Fruit fly (Drosophila melanogaster) whole organism, embryonic: Measurements from ENCODE around the gene Sytbeta.

Source experiments
- BtbVII ChIP-seq: fragments of 200-800 bp; sonication (Bioruptor generic); optimal IDR thresholded peaks from 3 replicates; lab custom pipeline; 2017; ENCODE audit warnings: missing biosample characterization, mild to moderate bottlenecking, missing genetic modification characterization
- CG10431 ChIP-seq: fragments of 200-800 bp; sonication (Bioruptor generic); optimal IDR thresholded peaks from 3 replicates; lab custom pipeline; 2018; ENCODE audit warnings: missing biosample characterization, mild to moderate bottlenecking, missing genetic modification characterization
- CG10959 ChIP-seq: fragments of 200-800 bp; sonication (Bioruptor generic); IDR thresholded peaks from 2 replicates; pipeline ENCODE4 v1.3.6; 2022; ENCODE audit warnings: missing biosample characterization, missing genetic modification characterization
- CG11695 ChIP-seq: fragments of 200-800 bp; sonication (Bioruptor generic); IDR thresholded peaks from 3 replicates; pipeline ENCODE4 v1.3.6; 2022; ENCODE audit warnings: missing biosample characterization, missing genetic modification characterization
- CG11723 ChIP-seq: fragments of 200-800 bp; sonication (Bioruptor generic); optimal IDR thresholded peaks from 2 replicates; lab custom pipeline; 2017; ENCODE audit warnings: missing biosample characterization, mild to moderate bottlenecking, missing genetic modification characterization
- CG12744 ChIP-seq: fragments of 200-800 bp; sonication (Bioruptor generic); optimal IDR thresholded peaks from 2 replicates; lab custom pipeline; 2016; ENCODE audit warnings: missing biosample characterization, missing genetic modification characterization
- CG14667 ChIP-seq: fragments of 200-800 bp; sonication (Bioruptor generic); IDR thresholded peaks from 2 replicates; pipeline ENCODE4 v1.3.6; 2022; ENCODE audit warnings: missing biosample characterization, missing genetic modification characterization
- CG1603 ChIP-seq: fragments of 200-800 bp; sonication (Bioruptor generic); optimal IDR thresholded peaks from 2 replicates; lab custom pipeline; 2019; ENCODE audit warnings: missing biosample characterization, mild to moderate bottlenecking, missing genetic modification characterization, moderate library complexity
- CG16779 ChIP-seq: fragments of 200-800 bp; sonication (Bioruptor generic); IDR thresholded peaks from 2 replicates; pipeline ENCODE4 v1.3.6; 2022; ENCODE audit warnings: missing biosample characterization, missing genetic modification characterization
- CG17186 ChIP-seq: fragments of 200-800 bp; sonication (Bioruptor generic); optimal IDR thresholded peaks from 3 replicates; lab custom pipeline; 2017; ENCODE audit warnings: missing biosample characterization, missing genetic modification reagents, missing genetic modification characterization
- CG17385 ChIP-seq: fragments of 200-800 bp; sonication (Bioruptor generic); optimal IDR thresholded peaks from 3 replicates; lab custom pipeline; 2018; ENCODE audit warnings: missing biosample characterization, mild to moderate bottlenecking, missing genetic modification characterization
- CG17568 ChIP-seq: fragments of 200-800 bp; sonication (Bioruptor generic); optimal IDR thresholded peaks from 2 replicates; lab custom pipeline; 2018; ENCODE audit warnings: missing biosample characterization, mild to moderate bottlenecking, missing genetic modification characterization, moderate library complexity
- CG18476 ChIP-seq: fragments of 200-800 bp; sonication (Bioruptor generic); optimal IDR thresholded peaks from 2 replicates; lab custom pipeline; 2016; ENCODE audit warnings: missing biosample characterization, mild to moderate bottlenecking, missing genetic modification characterization
- CG3726 ChIP-seq: fragments of 200-800 bp; sonication (Bioruptor generic); IDR thresholded peaks from 3 replicates; pipeline ENCODE4, ENCODE4 v1.3.6; 2022; ENCODE audit warnings: missing biosample characterization, missing genetic modification characterization
- CG5245 ChIP-seq: fragments of 200-800 bp; sonication (Bioruptor generic); optimal IDR thresholded peaks from 3 replicates; lab custom pipeline; 2016; ENCODE audit warnings: missing biosample characterization, missing genetic modification characterization
- CG6654 ChIP-seq: fragments of 200-800 bp; sonication (Bioruptor generic); optimal IDR thresholded peaks from 2 replicates; lab custom pipeline; 2017; ENCODE audit warnings: missing biosample characterization, mild to moderate bottlenecking, missing genetic modification characterization
- CG6854 ChIP-seq: fragments of 200-800 bp; sonication (Bioruptor generic); optimal IDR thresholded peaks from 3 replicates; lab custom pipeline; 2017; ENCODE audit warnings: missing biosample characterization, mild to moderate bottlenecking, missing genetic modification characterization
- CG7271 ChIP-seq: fragments of 200-800 bp; sonication (Bioruptor generic); optimal IDR thresholded peaks from 2 replicates; lab custom pipeline; 2018; ENCODE audit warnings: missing biosample characterization, mild to moderate bottlenecking, missing genetic modification characterization, moderate library complexity
- CG7928 ChIP-seq: fragments of 200-800 bp; sonication (Bioruptor generic); optimal IDR thresholded peaks from 2 replicates; lab custom pipeline; 2017; ENCODE audit warnings: missing biosample characterization, mild to moderate bottlenecking, missing genetic modification characterization
- CG9876 ChIP-seq: fragments of 200-800 bp; sonication (Bioruptor generic); optimal IDR thresholded peaks from 2 replicates; lab custom pipeline; 2016; ENCODE audit warnings: missing biosample characterization, missing genetic modification characterization
- Camta ChIP-seq: fragments of 200-800 bp; sonication (Bioruptor generic); optimal IDR thresholded peaks from 2 replicates; lab custom pipeline; 2016; ENCODE audit warnings: missing biosample characterization, missing genetic modification characterization
- D19A ChIP-seq: fragments of 200-800 bp; optimal IDR thresholded peaks from 3 replicates; lab custom pipeline; 2019; ENCODE audit warnings: missing biosample characterization, mild to moderate bottlenecking, missing genetic modification characterization, moderate library complexity
- HLHmδ ChIP-seq: fragments of 200-800 bp; sonication (Bioruptor generic); optimal IDR thresholded peaks from 2 replicates; lab custom pipeline; 2018; ENCODE audit warnings: missing biosample characterization, mild to moderate bottlenecking, missing genetic modification characterization, moderate library complexity
- Mad ChIP-seq: fragments of 200-800 bp; sonication (Bioruptor generic); optimal IDR thresholded peaks from 2 replicates; lab custom pipeline; 2016; ENCODE audit warnings: missing biosample characterization, missing genetic modification characterization
- Meics ChIP-seq: fragments of 200-800 bp; sonication (Bioruptor generic); optimal IDR thresholded peaks from 2 replicates; lab custom pipeline; 2017; ENCODE audit warnings: missing biosample characterization, mild to moderate bottlenecking, missing genetic modification characterization
- Nf-YC ChIP-seq: fragments of 200-800 bp; optimal IDR thresholded peaks from 3 replicates; lab custom pipeline; 2019; ENCODE audit warnings: missing biosample characterization, mild to moderate bottlenecking, missing genetic modification characterization, moderate library complexity
- Oli ChIP-seq: fragments of 200-800 bp; sonication (Bioruptor generic); optimal IDR thresholded peaks from 2 replicates; lab custom pipeline; 2018; ENCODE audit warnings: missing biosample characterization, mild to moderate bottlenecking, missing genetic modification characterization, moderate library complexity
- Side ChIP-seq: fragments of 200-800 bp; sonication (Bioruptor generic); optimal IDR thresholded peaks from 2 replicates; lab custom pipeline; 2016; ENCODE audit warnings: missing biosample characterization, missing genetic modification characterization
- Sry-δ ChIP-seq: fragments of 200-800 bp; sonication (Bioruptor generic); optimal IDR thresholded peaks from 2 replicates; lab custom pipeline; 2016; ENCODE audit warnings: missing biosample characterization, missing genetic modification characterization
- Taf1 ChIP-seq: fragments of 200-800 bp; sonication (Bioruptor generic); IDR thresholded peaks from 2 replicates; pipeline ENCODE4 v1.3.6; 2022; ENCODE audit warnings: missing biosample characterization, missing genetic modification characterization
- Xbp1 ChIP-seq: fragments of 200-800 bp; sonication (Bioruptor generic); optimal IDR thresholded peaks from 3 replicates; lab custom pipeline; 2016; ENCODE audit warnings: missing biosample characterization, mild to moderate bottlenecking, missing genetic modification characterization
- ap ChIP-seq: fragments of 200-800 bp; sonication (Bioruptor generic); IDR thresholded peaks from 2 replicates; pipeline ENCODE4 v1.3.6; 2022; ENCODE audit warnings: missing biosample characterization, missing genetic modification characterization
- bbx ChIP-seq: fragments of 200-800 bp; sonication (Bioruptor generic); IDR thresholded peaks from 2 replicates; pipeline ENCODE4 v1.3.6; 2022; ENCODE audit warnings: missing biosample characterization, missing genetic modification characterization; ENCODE audit not compliant: partially characterized antibody
- cato ChIP-seq: fragments of 200-800 bp; sonication (Bioruptor generic); optimal IDR thresholded peaks from 2 replicates; lab custom pipeline; 2016; ENCODE audit warnings: missing biosample characterization, missing genetic modification characterization, borderline replicate concordance
- danr ChIP-seq: fragments of 200-800 bp; sonication (Bioruptor generic); IDR thresholded peaks from 2 replicates; pipeline ENCODE4 v1.3.6; 2022; ENCODE audit warnings: missing biosample characterization, missing genetic modification characterization
- ham ChIP-seq: fragments of 200-800 bp; sonication (Bioruptor generic); IDR thresholded peaks from 2 replicates; pipeline ENCODE4 v1.3.6; 2022; ENCODE audit warnings: missing biosample characterization, missing genetic modification characterization
- hbn ChIP-seq: fragments of 200-800 bp; sonication (Bioruptor generic); IDR thresholded peaks from 2 replicates; pipeline ENCODE4 v1.3.6; 2022; ENCODE audit warnings: missing biosample characterization, missing genetic modification characterization; ENCODE audit not compliant: partially characterized antibody
- kah ChIP-seq: fragments of 200-800 bp; sonication (Bioruptor generic); optimal IDR thresholded peaks from 2 replicates; lab custom pipeline; 2018; ENCODE audit warnings: missing biosample characterization, mild to moderate bottlenecking, missing genetic modification characterization
- lola ChIP-seq, 3 experiments: fragments of >200 bp in 2 of 3; fragments of 200-800 bp in 1 of 3; sonication (Bioruptor generic) in 1 of 3; optimal IDR thresholded peaks; 2 replicates each; lab custom pipeline; 2017 to 2019; ENCODE audit warnings: missing biosample characterization in 3 of 3, missing genetic modification characterization in 3 of 3, mild to moderate bottlenecking in 1 of 3, moderate library complexity in 1 of 3
- lov ChIP-seq, 2 experiments: fragments of 200-800 bp in 1 of 2; fragments of >200 bp in 1 of 2; sonication (Bioruptor generic) in 1 of 2; IDR thresholded peaks in 1 of 2; optimal IDR thresholded peaks in 1 of 2; 2 replicates in 1 of 2; 3 replicates in 1 of 2; pipeline versions ENCODE4 v1.3.6 to Lab custom; 2017 to 2022; ENCODE audit warnings: missing biosample characterization in 1 of 2, missing genetic modification characterization in 1 of 2
- mld ChIP-seq: fragments of 200-800 bp; sonication (Bioruptor generic); IDR thresholded peaks from 3 replicates; pipeline ENCODE4 v1.3.6; 2022; ENCODE audit warnings: missing biosample characterization, missing genetic modification characterization; ENCODE audit not compliant: partially characterized antibody
- nerfin-1 ChIP-seq: fragments of 200-800 bp; sonication (Bioruptor generic); optimal IDR thresholded peaks from 3 replicates; lab custom pipeline; 2019; ENCODE audit warnings: missing biosample characterization, mild to moderate bottlenecking, missing genetic modification characterization, moderate library complexity
- otp ChIP-seq: fragments of 200-800 bp; sonication (Bioruptor generic); IDR thresholded peaks from 3 replicates; pipeline ENCODE4, ENCODE4 v1.3.6; 2022; ENCODE audit warnings: missing biosample characterization, missing genetic modification characterization
- pita ChIP-seq: fragments of 200-800 bp; sonication (Bioruptor generic); optimal IDR thresholded peaks from 2 replicates; lab custom pipeline; 2017; ENCODE audit warnings: missing biosample characterization, mild to moderate bottlenecking, missing genetic modification characterization
- row ChIP-seq: fragments of 200-800 bp; sonication (Bioruptor generic); IDR thresholded peaks from 3 replicates; pipeline ENCODE4 v1.3.6; 2022; ENCODE audit warnings: missing biosample characterization, missing genetic modification characterization
- stwl ChIP-seq: fragments of 200-800 bp; sonication (Bioruptor generic); optimal IDR thresholded peaks from 3 replicates; lab custom pipeline; 2018; ENCODE audit warnings: missing biosample characterization, mild to moderate bottlenecking, missing genetic modification characterization, moderate library complexity
- ttk ChIP-seq: fragments of 200-800 bp; sonication (Bioruptor generic); IDR thresholded peaks from 2 replicates; pipeline ENCODE4 v2.1.2; 2022; ENCODE audit warnings: missing biosample characterization, missing genetic modification characterization
- zfh1 ChIP-seq: fragments of 200-800 bp; sonication (Bioruptor generic); IDR thresholded peaks from 3 replicates; pipeline ENCODE4 v1.3.6; 2022; ENCODE audit warnings: missing biosample characterization, missing genetic modification characterization

Gene Sytbeta

dm6 chr3L:15011638-15012335, 53.0 kb downstream of the Sytbeta start (continued):
- no peak for TF ChIP-seq CG16779 (GFP tag; lab: Robert Waterston, UW)
- peak; percentile 56; the same call in 1 of the 2 replicates for TF ChIP-seq ap (GFP tag; lab: Robert Waterston, UW)
- TF ChIP-seq mld (GFP tag; lab: Robert Waterston, UW) = no peak
- no peak for TF ChIP-seq CG9876 (GFP tag; lab: Kevin White, UChicago)
- no peak for TF ChIP-seq pita (GFP tag; lab: Kevin White, UChicago)
- no peak for TF ChIP-seq CG12744 (GFP tag; lab: Kevin White, UChicago)
- TF ChIP-seq CG14667 (GFP tag; lab: Robert Waterston, UW) = peak; percentile 39; the same call in 1 of the 2 replicates
- peak; percentile 55; the same call in 1 of the 2 replicates for TF ChIP-seq Taf1
- no peak for TF ChIP-seq stwl (tag; lab: Kevin White, UChicago)
- peak; percentile 73 for TF ChIP-seq CG11695
- TF ChIP-seq CG10959 (GFP tag; lab: Robert Waterston, UW) = peak; percentile 80
- no peak for TF ChIP-seq CG7928 (GFP tag; lab: Kevin White, UChicago)
- TF ChIP-seq nerfin-1 (tag; lab: Kevin White, UChicago) = peak; percentile 74
- peak; percentile 53 for TF ChIP-seq kah
- peak; percentile 63 for TF ChIP-seq ttk (GFP tag; lab: Robert Waterston, UW)
- TF ChIP-seq CG3726 (GFP tag; lab: Robert Waterston, UW) = no peak; the same call in 2 of the 3 replicates
- peak; percentile 57 for TF ChIP-seq Nf-YC
- peak; percentile 77 for TF ChIP-seq Xbp1 (GFP tag; lab: Kevin White, UChicago)
- no peak for TF ChIP-seq CG17186 (GFP tag; lab: Kevin White, UChicago)
- TF ChIP-seq CG1603 (tag; lab: Kevin White, UChicago) = peak; percentile 37
- peak; percentile 58 for TF ChIP-seq CG5245
- no peak for TF ChIP-seq Mad (GFP tag; lab: Kevin White, UChicago)
- peak; percentile 39; the same call in 1 of the 2 replicates for TF ChIP-seq danr
- TF ChIP-seq CG6654 (GFP tag; lab: Kevin White, UChicago) = peak; percentile 13
- TF ChIP-seq D19A = peak; percentile 72
- TF ChIP-seq cato (GFP tag; lab: Kevin White, UChicago) = peak; percentile 20
- peak; percentile 61 for TF ChIP-seq BtbVII
- peak; percentile 51 for TF ChIP-seq CG11723 (GFP tag; lab: Kevin White, UChicago)
- peak; percentile 50 for TF ChIP-seq CG17568 (GFP tag; lab: Kevin White, UChicago)
- TF ChIP-seq CG18476 (GFP tag; lab: Kevin White, UChicago) = peak; percentile 38
- no peak for TF ChIP-seq ham (GFP tag; lab: Robert Waterston, UW)
- no peak for TF ChIP-seq HLHmδ (GFP tag; lab: Kevin White, UChicago)
- no peak for TF ChIP-seq lov (optimal IDR thresholded peaks at IDR 0.05; lab: Kevin White, UChicago)
- TF ChIP-seq lov (GFP tag; IDR thresholded peaks at IDR 0.05; lab: Robert Waterston, UW) = peak; percentile 53; the same call in 1 of the 3 replicates
- TF ChIP-seq Meics (GFP tag; lab: Kevin White, UChicago) = peak; percentile 74
- TF ChIP-seq lola (GFP tag; optimal IDR thresholded peaks at IDR 0.05; lab: Kevin White, UChicago) = peak in 1 of 3 experiments; percentile 80
- TF ChIP-seq CG10431 (GFP tag; lab: Kevin White, UChicago) = peak; percentile 21
- TF ChIP-seq bbx (GFP tag; lab: Robert Waterston, UW) = no peak
- TF ChIP-seq Side (GFP tag; lab: Kevin White, UChicago) = peak; percentile 23
- peak; percentile 16 for TF ChIP-seq CG7271 (tag; lab: Kevin White, UChicago)
- TF ChIP-seq CG6854 = peak; percentile 30
- no peak for TF ChIP-seq Sry-δ
- TF ChIP-seq otp (GFP tag; lab: Robert Waterston, UW) = peak; percentile 46; the same call in 1 of the 3 replicates
- peak; percentile 18 for TF ChIP-seq Camta (GFP tag; lab: Kevin White, UChicago)
- no peak for TF ChIP-seq hbn (GFP tag; lab: Robert Waterston, UW)
- TF ChIP-seq CG17385 = peak; percentile 77
- TF ChIP-seq row = peak; percentile 83
- TF ChIP-seq zfh1 = peak; percentile 76; the same call in 2 of the 3 replicates
- peak; percentile 81 for TF ChIP-seq Oli (tag; lab: Kevin White, UChicago)
